Worm (Caenorhabditis elegans): ENCODE results near the gene ddx-19.

DNA sequence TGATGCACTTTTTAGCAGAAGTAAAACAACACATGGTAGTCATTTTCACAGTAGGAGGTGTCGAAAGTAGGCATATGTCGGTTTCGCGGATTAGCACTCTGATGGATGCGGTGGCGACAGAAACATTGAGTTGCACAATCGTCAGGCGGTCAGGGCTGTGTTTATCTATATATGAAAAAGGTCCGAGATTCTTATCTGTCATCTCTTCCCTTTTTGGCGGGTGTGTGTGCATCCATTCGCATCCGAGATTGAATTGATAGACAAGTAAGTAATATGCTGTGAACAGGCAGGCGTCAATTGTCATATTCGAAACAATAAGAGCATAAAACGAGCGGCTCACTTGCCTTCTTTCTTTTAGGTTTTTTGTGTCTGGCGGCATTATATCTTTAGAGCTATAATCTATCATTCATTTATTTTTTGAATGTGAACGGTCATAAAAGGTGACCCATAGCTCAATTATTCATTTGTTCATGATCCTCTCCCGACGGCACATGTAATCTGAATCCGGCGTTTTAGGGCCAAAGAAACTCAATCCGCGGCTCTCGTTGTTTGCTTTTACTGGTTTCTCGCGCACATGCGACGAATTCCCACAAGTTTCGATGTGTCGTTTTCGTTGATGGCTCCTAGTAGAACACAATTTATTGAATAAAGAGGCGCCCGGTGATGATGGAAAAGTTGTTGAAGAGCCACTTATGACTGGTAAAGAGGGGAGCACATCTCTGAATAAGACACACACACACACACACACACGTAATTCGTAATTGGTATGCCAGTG lies 14.1 kb downstream of the ddx-19 start:
- TF ChIP-seq dao-5 (tag; optimal IDR thresholded peaks at IDR 0.05) (no peak), him-1 (tag; optimal IDR thresholded peaks at IDR 0.05) (no peak)
